Worm (Caenorhabditis elegans) whole organism, young adult: ENCODE measurements around the gene D1086.12.

Experiments
- B0019.2 ChIP-seq: fragments of 200-800 bp; sonication (Bioruptor generic); conservative IDR thresholded peaks from 2 replicates; pipeline ENCODE4 v1.3.6; 2022; ENCODE audit warnings: missing genetic modification reagents, missing genetic modification characterization, missing compliant biosample characterization
- B0035.1 ChIP-seq: sonication (generic microtip); optimal IDR thresholded peaks from 2 replicates; lab custom pipeline; 2016; ENCODE audit warnings: missing genetic modification characterization, mild to moderate bottlenecking, missing compliant biosample characterization, missing genotype, missing genetic modification reagents
- B0336.3 ChIP-seq: fragments of 200-800 bp; sonication (Bioruptor generic); IDR thresholded peaks from 2 replicates; pipeline ENCODE4 v1.3.6; 2022; ENCODE audit warnings: missing genetic modification characterization, missing compliant biosample characterization
- F52B5.7 ChIP-seq: sonication (generic microtip); optimal IDR thresholded peaks from 2 replicates; lab custom pipeline; 2016; ENCODE audit warnings: mild to moderate bottlenecking, missing genetic modification characterization, missing compliant biosample characterization
- ZK185.1 ChIP-seq: sonication (generic microtip); optimal IDR thresholded peaks from 2 replicates; lab custom pipeline; 2016; ENCODE audit warnings: mild to moderate bottlenecking, missing genetic modification characterization, missing compliant biosample characterization; ENCODE audit not compliant: poor library complexity, severe bottlenecking
- atf-7 ChIP-seq: sonication (generic microtip); optimal IDR thresholded peaks from 2 replicates; lab custom pipeline; 2017; ENCODE audit warnings: mild to moderate bottlenecking, missing genetic modification characterization, missing compliant biosample characterization
- hlh-26 ChIP-seq: fragments of 200-800 bp; sonication (Bioruptor generic); conservative IDR thresholded peaks from 2 replicates; pipeline ENCODE4 v1.3.6; 2022; ENCODE audit warnings: missing genetic modification reagents, missing genetic modification characterization, missing compliant biosample characterization
- hmg-20 ChIP-seq: fragments of 200-800 bp; sonication (Bioruptor generic); IDR thresholded peaks from 2 replicates; pipeline ENCODE4 v1.3.6; 2022; ENCODE audit warnings: missing genetic modification reagents, missing genetic modification characterization, missing compliant biosample characterization
- madf-3 ChIP-seq: fragments of 200-800 bp; sonication (Bioruptor generic); IDR thresholded peaks from 2 replicates; pipeline ENCODE4 v1.3.6; 2022; ENCODE audit warnings: missing genetic modification reagents, missing genetic modification characterization, missing compliant biosample characterization
- mes-4 ChIP-seq: sonication (generic microtip); optimal IDR thresholded peaks from 2 replicates; lab custom pipeline; 2016; ENCODE audit warnings: missing genotype, missing genetic modification characterization, missing compliant biosample characterization
- sptf-2 ChIP-seq: fragments of 200-800 bp; sonication (Bioruptor generic); optimal IDR thresholded peaks from 2 replicates; lab custom pipeline; 2018; ENCODE audit warnings: mild to moderate bottlenecking, missing genetic modification characterization, missing compliant biosample characterization
- zfh-2 ChIP-seq: fragments of 200-800 bp; sonication (Bioruptor generic); conservative IDR thresholded peaks from 2 replicates; pipeline ENCODE4 v1.3.6; 2022; ENCODE audit warnings: missing genetic modification reagents, missing genetic modification characterization, missing compliant biosample characterization
- ztf-18 ChIP-seq: sonication (generic microtip); optimal IDR thresholded peaks from 2 replicates; lab custom pipeline; 2016; ENCODE audit warnings: missing genotype, mild to moderate bottlenecking, missing genetic modification characterization, missing compliant biosample characterization

Gene D1086.12

DNA sequence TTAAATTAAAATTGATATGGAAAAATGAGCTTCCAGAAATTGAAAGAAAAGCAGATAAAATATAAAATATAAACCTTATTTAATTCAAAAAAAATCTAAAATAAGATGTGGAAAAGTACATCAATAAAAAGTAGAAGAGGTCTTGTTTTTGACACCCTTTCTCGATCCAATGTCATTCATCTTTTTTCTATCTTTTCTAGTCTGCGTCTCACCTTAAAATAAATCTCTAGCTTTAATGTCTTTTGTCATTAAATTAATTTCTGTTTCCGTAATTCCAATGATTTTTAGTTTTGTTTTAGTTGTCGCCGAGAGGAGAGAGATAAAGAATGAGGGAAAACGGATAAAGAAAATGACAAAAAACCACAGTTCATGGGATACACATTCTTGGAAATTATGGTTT is 48.1 kb downstream of the D1086.12 start:
- TF ChIP-seq madf-3 = no peak
- no peak for TF ChIP-seq B0336.3 (GFP tag; lab: Robert Waterston, UW)
- no peak for TF ChIP-seq zfh-2 (GFP tag; lab: Robert Waterston, UW)
- no peak for TF ChIP-seq sptf-2
- TF ChIP-seq ZK185.1 (tag; lab: Kevin White, UChicago) = no peak
- TF ChIP-seq B0019.2 = no peak
- TF ChIP-seq hlh-26 (GFP tag; lab: Robert Waterston, UW) = no peak
- TF ChIP-seq F52B5.7 (tag; lab: Kevin White, UChicago) = no peak
- TF ChIP-seq B0035.1 (tag; lab: Kevin White, UChicago) = no peak
- no peak for TF ChIP-seq mes-4 (tag; lab: Kevin White, UChicago)
- no peak for TF ChIP-seq hmg-20 (GFP tag; lab: Robert Waterston, UW)
- no peak for TF ChIP-seq ztf-18 (tag; lab: Kevin White, UChicago)

DNA sequence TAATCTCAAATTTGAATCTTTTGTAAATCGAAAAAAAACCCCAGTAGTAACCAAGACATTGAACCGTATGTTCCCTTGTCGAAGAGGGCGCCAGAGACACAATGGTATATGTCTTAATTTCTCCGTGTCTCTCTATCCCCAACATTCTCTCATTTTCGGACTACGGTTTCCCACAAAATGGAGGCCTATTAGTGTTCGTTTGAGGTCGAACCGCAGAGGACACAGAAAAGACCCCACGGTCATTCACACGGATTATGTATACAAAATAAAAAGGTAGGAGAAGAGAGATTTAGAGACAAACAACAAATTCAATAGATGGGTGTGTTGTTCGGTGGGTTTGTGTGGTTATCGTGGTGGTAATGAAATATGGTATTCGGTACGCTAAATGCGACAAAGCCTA is 50.0 kb downstream of the D1086.12 start:
- no peak for TF ChIP-seq atf-7
